Worm (Caenorhabditis elegans) whole organism, mixed stage, embryonic: Measurements from ENCODE around the gene C53B7.6.

Experiments
- ces-1 ChIP-seq: fragments of 150-350 bp; optimal IDR thresholded peaks from 2 replicates; lab custom pipeline; 2014; ENCODE audit warnings: missing biosample characterization, missing genetic modification reagents, missing genetic modification characterization
- lin-32 ChIP-seq: fragments of 200-800 bp; sonication (Bioruptor generic); optimal IDR thresholded peaks from 2 replicates; lab custom pipeline; 2018; ENCODE audit warnings: mild to moderate bottlenecking, missing genetic modification characterization, missing compliant biosample characterization
- nhr-12 ChIP-seq: fragments of 150-350 bp; optimal IDR thresholded peaks from 2 replicates; lab custom pipeline; 2014; ENCODE audit warnings: missing biosample characterization, missing genetic modification characterization
- nhr-28 ChIP-seq: fragments of 150-350 bp; optimal IDR thresholded peaks from 2 replicates; lab custom pipeline; 2014; ENCODE audit warnings: missing biosample characterization, missing genetic modification characterization
- nhr-76 ChIP-seq: sonication (generic microtip); optimal IDR thresholded peaks from 2 replicates; lab custom pipeline; 2017; ENCODE audit warnings: missing biosample characterization, missing genetic modification characterization
- tbx-8 ChIP-seq: fragments of 200-800 bp; sonication (Bioruptor generic); optimal IDR thresholded peaks from 2 replicates; lab custom pipeline; 2018; ENCODE audit warnings: mild to moderate bottlenecking, missing genetic modification characterization, moderate library complexity, missing compliant biosample characterization

DNA sequence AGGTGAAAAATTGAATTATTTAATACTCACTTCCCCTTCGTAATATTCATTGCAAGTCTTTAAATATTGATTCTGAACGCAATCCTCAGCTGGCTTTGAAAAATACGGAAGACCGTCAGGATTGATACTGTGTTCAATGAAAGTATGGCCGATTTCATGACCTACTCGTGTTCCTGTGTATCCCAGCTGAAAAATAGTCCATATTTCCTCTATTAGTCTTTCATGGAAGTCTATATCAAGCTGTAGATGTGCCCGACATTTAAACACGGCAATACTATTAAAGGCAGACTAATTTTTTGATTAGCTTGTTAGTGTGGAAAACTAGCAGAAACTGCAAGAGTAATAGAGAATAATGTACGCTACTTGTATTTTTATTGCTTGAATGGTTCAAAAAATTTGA, 7.0 kb downstream of the C53B7.6 start:
- no peak for TF ChIP-seq nhr-28
- TF ChIP-seq nhr-76 (tag; lab: Kevin White, UChicago), result no peak
- no peak for TF ChIP-seq ces-1 (GFP tag; lab: Kevin White, UChicago)
- no peak for TF ChIP-seq lin-32 (GFP tag; lab: Kevin White, UChicago)
- no peak for TF ChIP-seq nhr-12
- TF ChIP-seq tbx-8 (GFP tag; lab: Kevin White, UChicago), result no peak
